Fruit fly (Drosophila melanogaster) whole organism, pupa: ENCODE data around the gene sinah.

ENCODE experiments used
- CG10348 ChIP-seq: fragments of 200-800 bp; sonication (Bioruptor generic); IDR thresholded peaks from 2 replicates; pipeline ENCODE4 v1.3.6; 2022; ENCODE audit warnings: missing biosample characterization, missing genetic modification characterization
- CG12605 ChIP-seq: fragments of 200-800 bp; sonication (Bioruptor generic); IDR thresholded peaks from 2 replicates; pipeline ENCODE4 v1.3.6; 2022; ENCODE audit warnings: missing biosample characterization, missing genetic modification characterization
- CG13204 ChIP-seq: fragments of 200-800 bp; sonication (Bioruptor generic); optimal IDR thresholded peaks from 2 replicates; lab custom pipeline; 2018; ENCODE audit warnings: missing biosample characterization, mild to moderate bottlenecking, missing genetic modification characterization, moderate library complexity
- CG32121 ChIP-seq: fragments of 200-800 bp; sonication (Bioruptor generic); IDR thresholded peaks from 2 replicates; pipeline ENCODE4 v1.3.6; 2022; ENCODE audit warnings: missing biosample characterization, missing genetic modification characterization
- CG8159 ChIP-seq: fragments of 200-800 bp; sonication (Bioruptor generic); optimal IDR thresholded peaks from 3 replicates; lab custom pipeline; 2018; ENCODE audit warnings: missing biosample characterization, mild to moderate bottlenecking, missing genetic modification characterization, moderate library complexity
- CG8301 ChIP-seq: fragments of 200-800 bp; sonication (Bioruptor generic); optimal IDR thresholded peaks from 2 replicates; lab custom pipeline; 2018; ENCODE audit warnings: missing biosample characterization, mild to moderate bottlenecking, missing genetic modification characterization
- D1 ChIP-seq: fragments of 200-800 bp; sonication (Bioruptor generic); optimal IDR thresholded peaks from 2 replicates; lab custom pipeline; 2018; ENCODE audit warnings: missing biosample characterization, mild to moderate bottlenecking, missing genetic modification characterization, moderate library complexity
- EcR ChIP-seq: fragments of 200-800 bp; sonication (Bioruptor generic); optimal IDR thresholded peaks from 3 replicates; lab custom pipeline; 2019; ENCODE audit warnings: missing biosample characterization, missing genetic modification characterization, mild to moderate bottlenecking, moderate library complexity, missing genetic modification reagents
- Pif1A ChIP-seq: fragments of 200-800 bp; sonication (Bioruptor generic); optimal IDR thresholded peaks from 3 replicates; lab custom pipeline; 2016; ENCODE audit warnings: missing biosample characterization, missing genetic modification characterization
- Snoo ChIP-seq: fragments of 200-800 bp; sonication (Bioruptor generic); optimal IDR thresholded peaks from 3 replicates; lab custom pipeline; 2017; ENCODE audit warnings: missing biosample characterization, mild to moderate bottlenecking, missing genetic modification characterization, inconsistent platforms
- fd96Ca ChIP-seq: fragments of 200-800 bp; sonication (Bioruptor generic); IDR thresholded peaks from 3 replicates; pipeline ENCODE4 v1.3.6; 2022; ENCODE audit warnings: missing biosample characterization, missing genetic modification characterization
- gl ChIP-seq: fragments of 200-800 bp; sonication (Bioruptor generic); optimal IDR thresholded peaks from 2 replicates; lab custom pipeline; 2018; ENCODE audit warnings: missing biosample characterization, mild to moderate bottlenecking, missing genetic modification characterization
- rn ChIP-seq: fragments of 200-800 bp; sonication (Bioruptor generic); IDR thresholded peaks from 2 replicates; pipeline ENCODE4 v1.3.6; 2022; ENCODE audit warnings: missing biosample characterization, missing genetic modification characterization

DNA sequence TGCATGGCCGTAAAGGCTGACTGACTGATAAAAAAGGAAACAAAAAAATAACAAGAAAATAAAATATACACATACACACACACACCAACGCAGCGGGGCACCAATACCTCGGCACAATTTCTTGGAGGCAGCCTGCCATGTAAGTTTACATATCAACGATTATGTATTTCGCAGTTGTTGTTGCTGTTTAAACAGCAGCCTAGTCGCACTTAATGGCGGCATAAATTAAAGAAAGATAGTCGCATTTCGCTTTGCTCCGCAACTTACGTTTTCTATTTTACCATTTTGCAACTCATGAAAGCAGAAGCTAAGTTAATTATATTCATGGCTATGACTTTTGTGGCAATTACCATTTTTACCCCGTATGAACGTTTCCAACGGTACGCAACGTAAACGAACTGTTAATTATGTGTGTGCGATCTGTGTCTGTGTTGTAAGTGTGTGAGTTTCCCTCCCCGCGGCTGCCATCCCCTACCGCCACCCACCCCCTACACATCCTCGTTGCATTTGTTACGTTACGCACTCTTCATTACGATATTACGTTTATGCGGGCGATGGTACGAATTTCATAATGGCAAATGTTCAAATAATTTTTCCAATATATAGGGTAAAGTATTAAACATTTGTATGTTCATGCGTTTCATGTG is 4.4 kb upstream of the sinah start:
- TF ChIP-seq gl (tag; lab: Kevin White, UChicago) (peak; percentile 65), CG10348 (GFP tag; lab: Robert Waterston, UW) (no peak), Pif1A (GFP tag; lab: Kevin White, UChicago) (no peak), CG12605 (GFP tag; lab: Robert Waterston, UW) (no peak), D1 (tag; lab: Kevin White, UChicago) (no peak), EcR (GFP tag; lab: Kevin White, UChicago) (peak; percentile 39), CG8301 (tag; lab: Kevin White, UChicago) (no peak), rn (GFP tag; lab: Robert Waterston, UW) (no peak), CG8159 (tag; lab: Kevin White, UChicago) (peak; percentile 22), CG32121 (GFP tag; lab: Robert Waterston, UW) (0 out of 2 replicates have a peak, but pooled peaks have one; percentile 6), fd96Ca (no peak), Snoo (tag; lab: Kevin White, UChicago) (no peak), CG13204 (no peak)
